Fruit fly (Drosophila melanogaster): ENCODE data around the gene Mi-2.

Mi-2 gene

DNA sequence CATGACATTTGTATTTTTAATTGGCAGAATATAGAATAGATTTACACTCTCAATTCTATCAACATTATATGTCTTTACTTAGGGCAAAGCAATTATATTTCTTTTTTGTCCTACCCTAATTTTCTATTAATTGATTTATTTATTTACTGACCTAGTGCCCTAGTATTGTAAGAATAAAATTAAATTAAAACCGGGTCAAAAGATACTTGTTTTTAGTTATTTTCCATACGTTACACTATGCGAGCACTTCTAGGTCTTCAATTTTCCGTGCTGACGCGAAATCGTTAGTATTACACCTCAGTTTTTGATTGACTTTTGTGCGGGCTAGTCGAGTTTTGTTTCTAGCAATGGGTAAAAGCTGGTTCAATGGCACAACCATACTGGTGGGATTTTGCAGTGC, 21.4 kb upstream of the Mi-2 start, which contains the start of gene CG46462:
CG46462 (plus strand) TSS at position 301 of the 400 bp plus-strand sequence.
- TF ChIP-seq Rel (GFP tag; optimal IDR thresholded peaks at IDR 0.05) (no peak), Rel (tag; optimal IDR thresholded peaks at IDR 0.05) (no peak), h (GFP tag; optimal IDR thresholded peaks at IDR 0.05) (no peak), N (GFP tag; optimal IDR thresholded peaks at IDR 0.05) (no peak), Sp1 (GFP tag; optimal IDR thresholded peaks at IDR 0.05) (no peak)

DNA sequence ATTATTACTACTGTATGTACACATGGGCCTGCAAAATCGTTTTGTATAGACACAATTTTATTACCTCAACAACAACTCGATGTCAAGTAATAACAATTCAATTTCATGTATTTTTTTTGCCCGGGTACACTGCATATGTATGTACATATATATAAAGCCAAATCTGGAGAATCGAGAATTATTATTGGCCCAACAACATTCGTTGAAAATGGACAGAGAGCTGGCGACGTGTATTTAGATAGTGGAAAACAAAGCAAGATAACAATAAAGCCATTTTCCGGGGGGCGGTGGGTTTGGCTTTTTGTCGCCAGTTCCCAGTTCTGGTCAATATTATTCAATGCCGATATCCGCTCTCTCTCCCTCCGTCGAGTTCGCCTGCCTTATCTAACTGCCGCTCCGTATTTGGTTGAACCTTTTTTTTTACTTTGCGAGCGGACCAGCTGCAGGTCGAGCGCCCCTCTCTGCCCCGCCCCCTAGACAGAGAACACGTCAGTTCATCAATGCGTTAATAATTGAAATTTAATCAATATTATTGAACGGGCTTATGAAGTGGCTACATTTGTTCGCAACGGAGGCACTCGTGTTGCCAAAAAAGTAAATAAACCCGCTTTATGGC, 19.8 kb upstream of the Mi-2 start:
- TF ChIP-seq jim (GFP tag; optimal IDR thresholded peaks at IDR 0.05), result peak; percentile 95
- TF ChIP-seq N (GFP tag; optimal IDR thresholded peaks at IDR 0.05), result no peak
- TF ChIP-seq Dfd (GFP tag; optimal IDR thresholded peaks at IDR 0.05), result no peak
- no peak for TF ChIP-seq OdsH (GFP tag; optimal IDR thresholded peaks at IDR 0.05)
- TF ChIP-seq fru (GFP tag; optimal IDR thresholded peaks at IDR 0.05), result peak; percentile 46
- TF ChIP-seq Rel (GFP tag; optimal IDR thresholded peaks at IDR 0.05), result no peak
- TF ChIP-seq Rel (tag; optimal IDR thresholded peaks at IDR 0.05), result no peak
- TF ChIP-seq dsf (GFP tag; optimal IDR thresholded peaks at IDR 0.05; ENCODE audit: borderline replicate concordance), result no peak
- no peak for TF ChIP-seq psq (GFP tag; optimal IDR thresholded peaks at IDR 0.05)
- TF ChIP-seq Abd-B (GFP tag; optimal IDR thresholded peaks at IDR 0.05), result no peak
- no peak for TF ChIP-seq sage (GFP tag; optimal IDR thresholded peaks at IDR 0.05)
- TF ChIP-seq Hnf4 (GFP tag; optimal IDR thresholded peaks at IDR 0.05), result no peak
- no peak for TF ChIP-seq br (GFP tag; optimal IDR thresholded peaks at IDR 0.05)
- TF ChIP-seq Mio (GFP tag; optimal IDR thresholded peaks at IDR 0.05), result no peak
- TF ChIP-seq woc (GFP tag; optimal IDR thresholded peaks at IDR 0.05), result no peak
- no peak for TF ChIP-seq CrebA (GFP tag; optimal IDR thresholded peaks at IDR 0.05; ENCODE audit: borderline replicate concordance)
- TF ChIP-seq tai (GFP tag; optimal IDR thresholded peaks at IDR 0.05), result no peak
- TF ChIP-seq dl (GFP tag; optimal IDR thresholded peaks at IDR 0.05; ENCODE audit: insufficient read depth in 1 of 2, partially characterized antibody in 2 of 2), result no peak
- TF ChIP-seq usp (GFP tag; optimal IDR thresholded peaks at IDR 0.05), result no peak
- no peak for TF ChIP-seq dmrt93B (GFP tag; optimal IDR thresholded peaks at IDR 0.05)
- TF ChIP-seq pan (optimal IDR thresholded peaks at IDR 0.05), result no peak
- TF ChIP-seq sv (GFP tag; optimal IDR thresholded peaks at IDR 0.05), result no peak
- no peak for TF ChIP-seq lola (GFP tag; optimal IDR thresholded peaks at IDR 0.05)
- TF ChIP-seq Dif (GFP tag; optimal IDR thresholded peaks at IDR 0.05; ENCODE audit: partially characterized antibody), result peak; percentile 31
- TF ChIP-seq foxo (GFP tag; optimal IDR thresholded peaks at IDR 0.05), result peak in 1 of 2 experiments; percentile 0
- no peak for TF ChIP-seq Myc (optimal IDR thresholded peaks at IDR 0.05)
- no peak for TF ChIP-seq HLH106 (tag; optimal IDR thresholded peaks at IDR 0.05)
- no peak for TF ChIP-seq Jra (GFP tag; optimal IDR thresholded peaks at IDR 0.05)
- TF ChIP-seq rgr (GFP tag; optimal IDR thresholded peaks at IDR 0.05), result no peak
- TF ChIP-seq h (GFP tag; optimal IDR thresholded peaks at IDR 0.05), result peak; percentile 50

DNA sequence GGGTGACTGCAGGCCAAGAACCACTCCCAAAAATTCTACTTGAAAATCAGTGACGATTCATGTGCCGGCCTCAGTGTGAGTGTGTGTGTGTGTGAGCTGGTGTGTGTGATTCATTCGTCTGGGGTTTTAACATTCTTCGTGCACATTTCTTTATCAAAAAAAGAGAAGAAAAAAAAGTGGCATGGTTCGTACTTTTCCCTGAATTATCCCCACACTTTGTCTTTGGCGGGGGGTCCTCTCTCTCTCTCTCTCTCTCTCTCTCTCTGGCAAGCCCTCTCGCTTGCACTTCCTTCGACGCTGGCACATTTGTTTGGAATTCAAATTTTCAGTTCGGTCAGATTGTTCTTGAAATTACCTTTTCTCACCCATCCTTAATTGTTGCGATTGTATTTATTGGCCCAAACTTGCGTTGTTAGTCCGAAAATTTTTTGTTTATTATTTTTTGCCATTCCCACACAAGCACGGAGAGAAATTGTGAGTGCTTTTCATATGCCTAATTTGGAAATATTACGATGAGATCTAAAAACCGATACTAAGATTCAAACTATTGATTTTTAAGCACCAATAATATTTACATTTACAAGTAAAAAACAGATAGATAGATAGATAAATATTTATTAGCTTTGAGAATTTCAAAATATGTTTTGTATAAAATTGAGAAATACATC, 19.2 kb upstream of the Mi-2 start:
- peak; percentile 7 for TF ChIP-seq fru (GFP tag; optimal IDR thresholded peaks at IDR 0.05)
- no peak for TF ChIP-seq Myc (optimal IDR thresholded peaks at IDR 0.05)
- TF ChIP-seq dsf (GFP tag; optimal IDR thresholded peaks at IDR 0.05; ENCODE audit: borderline replicate concordance), result no peak
- peak; percentile 35 for TF ChIP-seq rgr (GFP tag; optimal IDR thresholded peaks at IDR 0.05)
- TF ChIP-seq CG32264 (GFP tag; optimal IDR thresholded peaks at IDR 0.05), result no peak
- TF ChIP-seq tai (GFP tag; optimal IDR thresholded peaks at IDR 0.05), result no peak
- TF ChIP-seq foxo (GFP tag; optimal IDR thresholded peaks at IDR 0.05), result peak in 1 of 2 experiments; percentile 45
- TF ChIP-seq Vsx2 (GFP tag; optimal IDR thresholded peaks at IDR 0.05; ENCODE audit: partially characterized antibody), result no peak
- TF ChIP-seq OdsH (GFP tag; optimal IDR thresholded peaks at IDR 0.05), result peak; percentile 20
- peak; percentile 47 for TF ChIP-seq Dif (GFP tag; optimal IDR thresholded peaks at IDR 0.05; ENCODE audit: partially characterized antibody)
- TF ChIP-seq Hr83 (GFP tag; optimal IDR thresholded peaks at IDR 0.05; ENCODE audit: poor library complexity, severe bottlenecking), result no peak
- TF ChIP-seq HLH106 (tag; optimal IDR thresholded peaks at IDR 0.05), result peak; percentile 35
- no peak for TF ChIP-seq dl (GFP tag; optimal IDR thresholded peaks at IDR 0.05; ENCODE audit: insufficient read depth in 1 of 2, partially characterized antibody in 2 of 2)
- TF ChIP-seq Dfd (GFP tag; optimal IDR thresholded peaks at IDR 0.05), result peak; percentile 18
- TF ChIP-seq h (GFP tag; optimal IDR thresholded peaks at IDR 0.05), result peak; percentile 39
- no peak for TF ChIP-seq Sp1 (GFP tag; optimal IDR thresholded peaks at IDR 0.05)
- TF ChIP-seq jim (GFP tag; optimal IDR thresholded peaks at IDR 0.05), result peak; percentile 20
- TF ChIP-seq sage (GFP tag; optimal IDR thresholded peaks at IDR 0.05), result no peak
- TF ChIP-seq ey (GFP tag; optimal IDR thresholded peaks at IDR 0.05), result peak; percentile 10
- peak; percentile 23 for TF ChIP-seq psq (GFP tag; optimal IDR thresholded peaks at IDR 0.05)
- no peak for TF ChIP-seq Rel (GFP tag; optimal IDR thresholded peaks at IDR 0.05)
- TF ChIP-seq Rel (tag; optimal IDR thresholded peaks at IDR 0.05), result peak; percentile 84
- TF ChIP-seq lola (GFP tag; optimal IDR thresholded peaks at IDR 0.05), result no peak
- TF ChIP-seq Hnf4 (GFP tag; optimal IDR thresholded peaks at IDR 0.05), result no peak
- TF ChIP-seq Jra (GFP tag; optimal IDR thresholded peaks at IDR 0.05), result no peak
- peak; percentile 42 for TF ChIP-seq woc (GFP tag; optimal IDR thresholded peaks at IDR 0.05)

Data from whole organism, wandering third instar larva.